Fruit fly (Drosophila melanogaster): ENCODE measurements around the gene CG31954.
A peak's percentile ranks its signal among the peaks of the same experiment; 100 is the strongest.

The CG31954 gene

DNA sequence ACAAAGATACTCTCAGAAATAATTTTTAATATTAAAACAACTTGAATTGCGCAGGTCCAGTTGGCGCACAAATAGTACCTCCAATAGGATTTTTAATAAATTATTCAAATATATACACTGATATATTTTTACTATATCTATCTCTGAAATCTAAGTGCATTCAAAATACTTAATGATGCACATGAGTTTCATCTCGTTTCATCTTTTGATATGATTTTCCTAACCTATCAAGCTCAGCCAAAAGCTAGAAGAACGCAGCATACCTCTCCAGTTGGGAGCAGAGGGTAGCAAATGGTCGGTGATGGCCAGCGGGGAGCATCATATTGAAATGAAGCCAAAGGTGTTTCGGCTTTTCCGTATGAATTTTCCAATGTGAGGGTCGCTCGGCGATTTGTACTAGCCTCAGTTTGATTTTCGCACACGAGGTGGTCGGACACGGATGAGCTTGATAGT, 14.9 kb upstream of the CG31954 start, which contains the start of gene CG8852 (continued):
- TF ChIP-seq nmo (GFP tag; optimal IDR thresholded peaks at IDR 0.05), result peak; percentile 31
- no peak for TF ChIP-seq CG4820 (GFP tag; optimal IDR thresholded peaks at IDR 0.05)
- TF ChIP-seq CG8359 (GFP tag; optimal IDR thresholded peaks at IDR 0.05; ENCODE audit: borderline replicate concordance), result no peak
- TF ChIP-seq sug (tag; optimal IDR thresholded peaks at IDR 0.05), result no peak
- peak; percentile 60; the same call in 1 of the 2 replicates for TF ChIP-seq Rfx (GFP tag; IDR thresholded peaks at IDR 0.05)
- TF ChIP-seq CG7372 (GFP tag; IDR thresholded peaks at IDR 0.05), result 0 out of 2 replicates have a peak, but pooled peaks have one; percentile 8
- no peak for TF ChIP-seq CG4617 (GFP tag; optimal IDR thresholded peaks at IDR 0.05; ENCODE audit: borderline replicate concordance)
- peak; percentile 72 for TF ChIP-seq Med (GFP tag)
- TF ChIP-seq CG14710 (tag; optimal IDR thresholded peaks at IDR 0.05), result no peak
- no peak for TF ChIP-seq Hr51 (GFP tag; optimal IDR thresholded peaks at IDR 0.05)
- peak; percentile 7 for TF ChIP-seq Ssrp (tag; optimal IDR thresholded peaks at IDR 0.05)
- TF ChIP-seq dysf (GFP tag; IDR thresholded peaks at IDR 0.05), result peak; percentile 57; the same call in 1 of the 3 replicates
- peak; percentile 51 for TF ChIP-seq Oli (tag; optimal IDR thresholded peaks at IDR 0.05)
- TF ChIP-seq Sry-δ (GFP tag; optimal IDR thresholded peaks at IDR 0.05), result no peak
- TF ChIP-seq Lim3 (GFP tag; IDR thresholded peaks at IDR 0.05), result no peak
- no peak for TF ChIP-seq CG30431 (GFP tag; optimal IDR thresholded peaks at IDR 0.05)
- no peak for TF ChIP-seq CG31224 (GFP tag; IDR thresholded peaks at IDR 0.05)
- TF ChIP-seq Hmr (GFP tag; optimal IDR thresholded peaks at IDR 0.05), result no peak
- TF ChIP-seq grn (GFP tag; optimal IDR thresholded peaks at IDR 0.05), result no peak
- TF ChIP-seq CG6765 (GFP tag; optimal IDR thresholded peaks at IDR 0.05), result peak; percentile 16
- TF ChIP-seq al (GFP tag; IDR thresholded peaks at IDR 0.05), result peak; percentile 50; the same call in 1 of the 2 replicates
- no peak for TF ChIP-seq ash1 (GFP tag; optimal IDR thresholded peaks at IDR 0.05)

DNA sequence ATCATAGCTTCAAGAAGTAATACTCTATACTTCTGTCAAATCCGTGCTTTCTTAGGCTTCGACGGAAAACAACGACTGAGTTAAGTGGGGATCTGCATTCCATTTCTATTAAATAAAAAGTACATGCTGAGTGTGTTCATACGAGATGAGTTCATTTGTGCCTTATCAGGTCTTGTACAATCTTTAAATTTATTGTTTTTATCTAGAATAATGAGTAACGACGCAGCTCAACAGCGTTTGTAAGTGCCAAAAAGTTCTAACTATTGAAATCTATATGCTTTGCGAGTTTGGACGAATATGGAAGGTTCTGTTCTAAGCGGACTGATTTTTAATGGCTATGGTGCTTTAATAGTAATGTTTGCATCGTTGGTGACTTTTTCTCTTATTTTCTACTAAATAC, 14.1 kb upstream of the CG31954 start, which contains the start of gene Sr-CIV:
Gene Sr-CIV, minus strand, starts transcription at position 101 of the 400 bp plus-strand sequence.
- no peak for TF ChIP-seq CG11398 (GFP tag; optimal IDR thresholded peaks at IDR 0.05)
- TF ChIP-seq Ets65A (GFP tag), result peak; percentile 28
- TF ChIP-seq Pdp1 (GFP tag; optimal IDR thresholded peaks at IDR 0.05), result no peak

DNA sequence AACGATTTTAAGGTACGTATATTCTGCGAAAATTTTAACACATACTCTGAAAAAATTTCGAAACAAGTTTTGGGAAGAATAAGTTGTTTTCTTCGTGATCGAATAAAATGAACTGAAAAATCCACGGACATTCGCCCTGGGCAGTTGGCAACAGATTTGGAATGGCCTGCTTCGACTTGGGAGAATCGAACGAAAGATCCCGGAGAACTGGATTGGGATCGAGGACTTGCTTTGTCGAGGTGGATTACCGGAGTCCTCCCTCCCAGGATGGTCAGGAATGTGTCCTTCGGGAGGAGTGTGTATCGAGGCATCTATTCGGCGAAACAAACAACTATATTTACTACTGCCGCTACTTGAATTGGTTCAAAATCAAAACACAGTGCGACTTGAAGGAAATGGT, 9.6 kb upstream of the CG31954 start, which contains the start of the genes CG3213 and CG8851:
Gene CG3213, minus strand, starts transcription at position 101 of the 400 bp plus-strand sequence.
Gene CG8851, plus strand, starts transcription at position 127 of the 400 bp plus-strand sequence.
- TF ChIP-seq Med (GFP tag), result no peak
- no peak for TF ChIP-seq ab (GFP tag; optimal IDR thresholded peaks at IDR 0.05)
- TF ChIP-seq CG10979 (tag; optimal IDR thresholded peaks at IDR 0.05), result no peak
- TF ChIP-seq CG9215 (GFP tag; IDR thresholded peaks at IDR 0.05), result no peak
- TF ChIP-seq CG31388 (GFP tag; optimal IDR thresholded peaks at IDR 0.05), result no peak
- TF ChIP-seq dan (GFP tag; IDR thresholded peaks at IDR 0.05), result no peak
- TF ChIP-seq gro (GFP tag; optimal IDR thresholded peaks at IDR 0.05), result no peak
- TF ChIP-seq CG8765 (GFP tag; IDR thresholded peaks at IDR 0.05), result no peak
- no peak for TF ChIP-seq ro (GFP tag; IDR thresholded peaks at IDR 0.05)
- TF ChIP-seq Max (GFP tag; optimal IDR thresholded peaks at IDR 0.05), result no peak
- no peak for TF ChIP-seq CG11723 (GFP tag; optimal IDR thresholded peaks at IDR 0.05)
- TF ChIP-seq CG1603 (tag; optimal IDR thresholded peaks at IDR 0.05), result no peak
- no peak for TF ChIP-seq CG4282 (GFP tag; optimal IDR thresholded peaks at IDR 0.05)
- no peak for TF ChIP-seq Spps (tag; optimal IDR thresholded peaks at IDR 0.05)
- no peak for TF ChIP-seq CG7987 (GFP tag; optimal IDR thresholded peaks at IDR 0.05)
